Worm (Caenorhabditis elegans): ENCODE results near the gene rnr-2.

ce11 chrIII:4098751-4099150 lies 4.0 kb upstream of the rnr-2 start:
- TF ChIP-seq Y67H2A.10 (GFP tag; conservative IDR thresholded peaks at IDR 0.05), result no peak
- no peak for TF ChIP-seq lin-35 (GFP tag; optimal IDR thresholded peaks at IDR 0.05)
- no peak for TF ChIP-seq lin-54 (GFP tag; optimal IDR thresholded peaks at IDR 0.05)
- no peak for TF ChIP-seq zim-3 (tag; optimal IDR thresholded peaks at IDR 0.05)
- no peak for TF ChIP-seq ceh-27 (GFP tag; optimal IDR thresholded peaks at IDR 0.05)
- no peak for TF ChIP-seq dpl-1 (GFP tag; optimal IDR thresholded peaks at IDR 0.05)
- no peak for TF ChIP-seq F57C9.4 (tag; optimal IDR thresholded peaks at IDR 0.05)
- TF ChIP-seq snpc-3.4 (tag; optimal IDR thresholded peaks at IDR 0.05), result no peak
